Worm (Caenorhabditis elegans) whole organism, L1 larva: Measurements from ENCODE around the gene str-4.

Experiments used
- C04F5.9 ChIP-seq: sonication (generic microtip); optimal IDR thresholded peaks from 2 replicates; lab custom pipeline; 2016; ENCODE audit warnings: missing genetic modification characterization, missing compliant biosample characterization
- F16B12.6 ChIP-seq: fragments of 150-350 bp; optimal IDR thresholded peaks from 2 replicates; lab custom pipeline; 2014; ENCODE audit warnings: missing biosample characterization, missing genetic modification characterization
- Y116A8C.19 ChIP-seq: sonication (generic microtip); optimal IDR thresholded peaks from 2 replicates; lab custom pipeline; 2016; ENCODE audit warnings: missing compliant biosample characterization, missing genetic modification characterization, borderline replicate concordance
- aly-2 ChIP-seq: fragments of 150-350 bp; optimal IDR thresholded peaks from 2 replicates; lab custom pipeline; 2014; ENCODE audit warnings: missing biosample characterization, missing genetic modification characterization
- ama-1 ChIP-seq: fragments of 150-350 bp; optimal IDR thresholded peaks from 2 replicates; lab custom pipeline; 2014
- blmp-1 ChIP-seq: fragments of 150-350 bp; optimal IDR thresholded peaks from 2 replicates; lab custom pipeline; 2014; ENCODE audit warnings: missing biosample characterization, missing genetic modification characterization
- ceh-88 ChIP-seq: fragments of 200-800 bp; sonication (Bioruptor generic); IDR thresholded peaks from 2 replicates; pipeline ENCODE4 v1.3.6; 2022; ENCODE audit warnings: missing genetic modification characterization, missing compliant biosample characterization
- ceh-90 ChIP-seq: sonication (generic microtip); optimal IDR thresholded peaks from 2 replicates; lab custom pipeline; 2016; ENCODE audit warnings: missing genetic modification characterization, missing compliant biosample characterization
- ces-1 ChIP-seq: fragments of 150-350 bp; optimal IDR thresholded peaks from 2 replicates; lab custom pipeline; 2014; ENCODE audit warnings: missing biosample characterization, missing genetic modification reagents, missing genetic modification characterization
- efl-3 ChIP-seq: fragments of 200-800 bp; sonication (Bioruptor generic); optimal IDR thresholded peaks from 2 replicates; lab custom pipeline; 2018; ENCODE audit warnings: mild to moderate bottlenecking, missing genetic modification characterization, missing compliant biosample characterization
- elt-2 ChIP-seq: sonication (generic microtip); optimal IDR thresholded peaks from 2 replicates; lab custom pipeline; 2016; ENCODE audit warnings: missing genetic modification characterization, mild to moderate bottlenecking, inconsistent platforms, missing compliant biosample characterization, missing genetic modification reagents
- ets-5 ChIP-seq: fragments of 200-800 bp; sonication (Bioruptor generic); IDR thresholded peaks from 2 replicates; pipeline ENCODE4 v1.3.6; 2022; ENCODE audit warnings: missing genetic modification characterization, missing compliant biosample characterization
- fkh-8 ChIP-seq: sonication (generic microtip); optimal IDR thresholded peaks from 2 replicates; lab custom pipeline; 2016; ENCODE audit warnings: mild to moderate bottlenecking, missing genetic modification characterization, missing compliant biosample characterization
- grh-1 ChIP-seq: fragments of 200-800 bp; sonication (Bioruptor generic); IDR thresholded peaks from 2 replicates; pipeline ENCODE4 v1.3.6; 2022; ENCODE audit warnings: missing genetic modification reagents, missing genetic modification characterization, missing compliant biosample characterization
- hlh-4 ChIP-seq: sonication (generic microtip); optimal IDR thresholded peaks from 2 replicates; lab custom pipeline; 2016; ENCODE audit warnings: mild to moderate bottlenecking, missing genetic modification characterization, missing compliant biosample characterization
- hpl-2 ChIP-seq: fragments of 150-350 bp; optimal IDR thresholded peaks from 2 replicates; lab custom pipeline; 2014; ENCODE audit warnings: missing biosample characterization, missing genetic modification reagents, missing genetic modification characterization
- irx-1 ChIP-seq: sonication (generic microtip); optimal IDR thresholded peaks from 2 replicates; lab custom pipeline; 2016; ENCODE audit warnings: missing genetic modification characterization, missing compliant biosample characterization
- isw-1 ChIP-seq: fragments of 200-800 bp; sonication (Bioruptor generic); IDR thresholded peaks from 2 replicates; pipeline ENCODE4 v1.3.6; 2022; ENCODE audit warnings: missing genetic modification characterization, missing compliant biosample characterization
- jun-1 ChIP-seq: fragments of 150-350 bp; optimal IDR thresholded peaks from 2 replicates; lab custom pipeline; 2014; ENCODE audit warnings: missing biosample characterization, missing genetic modification reagents, missing genetic modification characterization
- lin-13 ChIP-seq: fragments of 150-350 bp; optimal IDR thresholded peaks from 2 replicates; lab custom pipeline; 2014; ENCODE audit warnings: missing biosample characterization, missing genetic modification reagents, missing genetic modification characterization
- lin-14 ChIP-seq: fragments of 200-800 bp; sonication (Bioruptor generic); optimal IDR thresholded peaks from 2 replicates; lab custom pipeline; 2018; ENCODE audit warnings: mild to moderate bottlenecking, missing genetic modification characterization, moderate library complexity, missing compliant biosample characterization
- lin-35 ChIP-seq, 2 experiments: fragments of 150-350 bp; optimal IDR thresholded peaks; 2 replicates each; lab custom pipeline; 2014; ENCODE audit warnings: missing biosample characterization in 2 of 2, missing genetic modification characterization in 2 of 2, missing genetic modification reagents in 2 of 2
- lsy-2 ChIP-seq, 2 experiments: fragments of 150-350 bp; optimal IDR thresholded peaks; 2 replicates each; lab custom pipeline; 2014; ENCODE audit warnings: missing biosample characterization in 2 of 2, missing genetic modification characterization in 2 of 2
- mab-9 ChIP-seq: fragments of 200-800 bp; sonication (Bioruptor generic); IDR thresholded peaks from 2 replicates; pipeline ENCODE4 v1.3.6; 2022; ENCODE audit warnings: missing genetic modification reagents, missing genetic modification characterization, missing compliant biosample characterization
- mdl-1 ChIP-seq, 2 experiments: fragments of 150-350 bp; optimal IDR thresholded peaks; 2 replicates each; lab custom pipeline; 2014 to 2017; ENCODE audit warnings: missing biosample characterization in 2 of 2, missing genetic modification characterization in 2 of 2, inconsistent platforms in 1 of 2
- mep-1 ChIP-seq: fragments of 150-350 bp; optimal IDR thresholded peaks from 2 replicates; lab custom pipeline; 2014; ENCODE audit warnings: missing biosample characterization, missing genetic modification characterization
- nhr-11 ChIP-seq: fragments of 150-350 bp; optimal IDR thresholded peaks from 2 replicates; lab custom pipeline; 2014; ENCODE audit warnings: missing biosample characterization, missing genetic modification characterization
- nhr-20 ChIP-seq: sonication (generic microtip); optimal IDR thresholded peaks from 2 replicates; lab custom pipeline; 2016; ENCODE audit warnings: mild to moderate bottlenecking, missing genetic modification characterization, missing compliant biosample characterization
- nhr-237 ChIP-seq: fragments of 150-350 bp; optimal IDR thresholded peaks from 2 replicates; lab custom pipeline; 2014; ENCODE audit warnings: missing biosample characterization, missing genetic modification characterization
- nhr-28 ChIP-seq: fragments of 150-350 bp; optimal IDR thresholded peaks from 2 replicates; lab custom pipeline; 2014; ENCODE audit warnings: missing biosample characterization, missing genetic modification characterization
- nhr-47 ChIP-seq: sonication (generic microtip); optimal IDR thresholded peaks from 2 replicates; lab custom pipeline; 2016; ENCODE audit warnings: mild to moderate bottlenecking, missing genetic modification characterization, moderate library complexity, missing compliant biosample characterization
- nhr-71 ChIP-seq: sonication (generic microtip); optimal IDR thresholded peaks from 2 replicates; lab custom pipeline; 2016; ENCODE audit warnings: mild to moderate bottlenecking, missing genetic modification characterization, moderate library complexity, missing compliant biosample characterization
- nhr-77 ChIP-seq: fragments of 150-350 bp; optimal IDR thresholded peaks from 2 replicates; lab custom pipeline; 2014; ENCODE audit warnings: missing biosample characterization, missing genetic modification characterization
- nhr-84 ChIP-seq: sonication (generic microtip); optimal IDR thresholded peaks from 2 replicates; lab custom pipeline; 2017; ENCODE audit warnings: missing biosample characterization, missing genetic modification characterization
- nhr-85 ChIP-seq: sonication (generic microtip); peaks from one replicate; lab custom pipeline; 2016; ENCODE audit warnings: missing genetic modification characterization, inconsistent platforms, missing compliant biosample characterization
- nhr-90 ChIP-seq: sonication (generic microtip); optimal IDR thresholded peaks from 2 replicates; lab custom pipeline; 2016; ENCODE audit warnings: mild to moderate bottlenecking, missing genetic modification characterization, missing compliant biosample characterization; ENCODE audit not compliant: poor library complexity
- pax-3 ChIP-seq: fragments of 200-800 bp; sonication (Bioruptor generic); optimal IDR thresholded peaks from 2 replicates; lab custom pipeline; 2018; ENCODE audit warnings: mild to moderate bottlenecking, missing genetic modification characterization, moderate library complexity, missing compliant biosample characterization
- rnt-1 ChIP-seq: sonication (generic microtip); optimal IDR thresholded peaks from 2 replicates; lab custom pipeline; 2016; ENCODE audit warnings: mild to moderate bottlenecking, missing genetic modification characterization, moderate library complexity, missing compliant biosample characterization
- skn-1 ChIP-seq: fragments of 150-350 bp; optimal IDR thresholded peaks from 2 replicates; lab custom pipeline; 2014; ENCODE audit warnings: missing biosample characterization, missing genetic modification characterization
- snpc-4 ChIP-seq: fragments of 150-350 bp; optimal IDR thresholded peaks from 2 replicates; lab custom pipeline; 2014; ENCODE audit warnings: missing biosample characterization, missing genetic modification characterization
- sptf-1 ChIP-seq: fragments of 150-350 bp; optimal IDR thresholded peaks from 2 replicates; lab custom pipeline; 2014; ENCODE audit warnings: missing biosample characterization, missing genetic modification characterization
- sup-37 ChIP-seq: fragments of 200-800 bp; sonication (Bioruptor generic); optimal IDR thresholded peaks from 2 replicates; lab custom pipeline; 2018; ENCODE audit warnings: mild to moderate bottlenecking, missing genetic modification characterization, missing compliant biosample characterization
- tbx-2 ChIP-seq: sonication (generic microtip); optimal IDR thresholded peaks from 2 replicates; lab custom pipeline; 2016; ENCODE audit warnings: missing genetic modification characterization, missing compliant biosample characterization
- tlp-1 ChIP-seq: fragments of 150-350 bp; optimal IDR thresholded peaks from 2 replicates; lab custom pipeline; 2014; ENCODE audit warnings: missing biosample characterization, missing genetic modification characterization
- unc-30 ChIP-seq: sonication (generic microtip); optimal IDR thresholded peaks from 2 replicates; lab custom pipeline; 2017; ENCODE audit warnings: missing biosample characterization, missing genetic modification characterization
- unc-62 ChIP-seq: fragments of 150-350 bp; optimal IDR thresholded peaks from 2 replicates; lab custom pipeline; 2014; ENCODE audit warnings: missing biosample characterization, missing genetic modification reagents, missing genetic modification characterization
- unc-98 ChIP-seq: fragments of 200-800 bp; sonication (Bioruptor generic); IDR thresholded peaks from 2 replicates; pipeline ENCODE4 v1.3.6; 2022; ENCODE audit warnings: missing genetic modification characterization, missing compliant biosample characterization
- zag-1 ChIP-seq: fragments of 150-350 bp; optimal IDR thresholded peaks from 2 replicates; lab custom pipeline; 2014; ENCODE audit warnings: missing biosample characterization, missing genetic modification characterization

The str-4 gene

ce11 chrV:13335883-13336419, 3.6 kb downstream of the str-4 start, which contains the start of gene C50B6.9:
TSS of gene C50B6.9 (plus strand) at chrV:13336369.
- TF ChIP-seq blmp-1 (peak; percentile 21), mep-1 (tag; lab: Kevin White, UChicago) (peak; percentile 26), lin-35 (GFP tag; optimal IDR thresholded peaks at IDR 0.05; lab: Kevin White, UChicago) (no peak)
- TF ChIP-seq, all 84 proteins: peak for 2

DNA sequence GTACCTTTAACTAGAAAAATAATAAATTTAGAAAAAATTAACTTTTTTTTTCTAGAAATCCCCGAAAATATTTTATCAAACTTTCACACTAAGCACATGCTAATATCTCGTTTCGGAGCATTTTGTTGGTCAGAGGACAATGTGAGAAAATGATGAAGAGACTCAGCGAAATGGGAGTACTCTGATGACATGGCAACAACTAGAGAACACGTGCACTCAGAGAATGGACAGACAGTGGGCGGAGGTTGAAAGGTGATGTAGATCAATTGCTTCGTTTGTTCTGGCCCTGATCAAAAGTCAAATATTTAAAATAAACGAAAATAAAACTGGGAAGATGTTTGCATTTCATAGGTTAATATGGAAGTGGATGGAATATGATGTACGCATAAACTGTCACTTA, 5.1 kb downstream of the str-4 start:
- TF ChIP-seq unc-62 (no peak), mdl-1 (tag; optimal IDR thresholded peaks at IDR 0.05; lab: Kevin White, UChicago) (peak in 1 of 2 experiments; percentile 11), irx-1 (tag; lab: Kevin White, UChicago) (no peak), unc-30 (no peak), hlh-4 (tag; lab: Kevin White, UChicago) (no peak), ces-1 (no peak), mab-9 (no peak), lin-35 (GFP tag; optimal IDR thresholded peaks at IDR 0.05; lab: Kevin White, UChicago) (peak in 1 of 2 experiments; percentile 4), Y116A8C.19 (tag; lab: Kevin White, UChicago) (no peak), lin-14 (peak; percentile 3), nhr-90 (no peak), tbx-2 (tag; lab: Kevin White, UChicago) (no peak), blmp-1 (no peak), nhr-71 (tag; lab: Kevin White, UChicago) (peak; percentile 19), unc-98 (no peak), sptf-1 (tag; lab: Kevin White, UChicago) (no peak), nhr-20 (tag; lab: Kevin White, UChicago) (peak; percentile 11), skn-1 (tag; lab: Kevin White, UChicago) (no peak), nhr-85 (peak; percentile 18), nhr-28 (tag; lab: Kevin White, UChicago) (no peak), lsy-2 (tag; optimal IDR thresholded peaks at IDR 0.05; lab: Kevin White, UChicago) (no peak), nhr-84 (tag; lab: Kevin White, UChicago) (no peak), isw-1 (no peak), ets-5 (GFP tag; lab: Robert Waterston, UW) (no peak), rnt-1 (tag; lab: Kevin White, UChicago) (peak; percentile 7), aly-2 (no peak), fkh-8 (peak; percentile 27), sup-37 (GFP tag; lab: Kevin White, UChicago) (no peak), nhr-77 (no peak), tlp-1 (tag; lab: Kevin White, UChicago) (no peak), ama-1 (lab: Kevin White, UChicago) (no peak)

DNA sequence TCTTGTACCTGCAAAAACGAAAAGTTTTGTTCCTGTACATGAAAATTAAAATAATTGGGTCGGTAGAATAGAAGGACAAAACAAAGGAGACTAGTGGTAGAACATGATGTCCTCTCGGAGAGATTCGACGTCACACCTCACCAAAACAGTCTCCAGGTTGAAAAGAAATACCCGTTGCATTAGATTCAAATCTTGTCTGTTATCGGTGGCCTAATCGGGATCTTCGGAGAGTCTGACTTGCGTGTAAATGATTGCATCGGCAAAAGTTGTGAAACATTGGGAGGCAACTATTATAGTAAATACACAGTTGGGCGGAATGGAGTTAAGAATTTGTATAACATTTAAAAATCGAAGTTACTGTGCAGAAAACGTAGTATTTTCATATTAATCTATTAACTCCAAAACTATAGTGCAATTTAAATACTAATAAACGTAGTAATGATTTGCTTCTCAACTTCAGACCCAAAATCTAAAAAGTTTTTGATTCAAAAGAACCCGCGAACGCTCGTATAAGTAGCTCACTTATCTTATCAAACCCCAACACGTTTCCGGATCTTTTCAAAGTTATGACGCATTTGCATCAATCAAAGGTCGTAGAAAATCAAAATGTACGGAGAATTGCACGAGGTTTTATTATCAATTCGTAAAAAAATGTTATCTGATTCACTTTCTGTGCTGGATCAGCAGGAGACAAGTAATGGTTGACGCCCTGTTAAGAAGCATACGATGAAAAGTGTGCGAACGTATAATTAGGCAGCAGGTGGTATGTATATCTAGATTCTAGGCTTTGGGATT, 6.0 kb downstream of the str-4 start, which contains the start of gene nhr-168:
Gene nhr-168 (minus strand): TSS at position 486 of the 795 bp plus-strand sequence.
- TF ChIP-seq pax-3 (tag; lab: Kevin White, UChicago) (peak; percentile 39), nhr-90 (no peak), jun-1 (no peak), ces-1 (no peak), unc-98 (no peak), nhr-85 (peak; percentile 88), F16B12.6 (no peak), lin-14 (peak; percentile 68), nhr-237 (tag; lab: Kevin White, UChicago) (no peak), grh-1 (GFP tag; lab: Robert Waterston, UW) (peak; percentile 41), snpc-4 (no peak), elt-2 (tag; lab: Kevin White, UChicago) (peak; percentile 72), aly-2 (no peak), ceh-90 (tag; lab: Kevin White, UChicago) (no peak), nhr-20 (tag; lab: Kevin White, UChicago) (peak; percentile 5), fkh-8 (no peak), ets-5 (GFP tag; lab: Robert Waterston, UW) (no peak), nhr-47 (no peak), unc-62 (no peak), nhr-11 (no peak), C04F5.9 (tag; lab: Kevin White, UChicago) (no peak), blmp-1 (peak; percentile 38), rnt-1 (tag; lab: Kevin White, UChicago) (peak; percentile 12), hpl-2 (GFP tag; lab: Kevin White, UChicago) (no peak), ceh-88 (GFP tag; lab: Robert Waterston, UW) (no peak), lin-13 (GFP tag; lab: Kevin White, UChicago) (no peak), ama-1 (lab: Kevin White, UChicago) (no peak), zag-1 (tag; lab: Kevin White, UChicago) (no peak), efl-3 (no peak)
